Worm (Caenorhabditis elegans): ENCODE data around the gene gad-1.

Gene gad-1

ce11 chrV:6389634-6390033, 43.7 kb downstream of the gad-1 start, which contains the start of gene F57F4.2:
Gene F57F4.2 (minus strand): TSS chrV:6389734.
- TF ChIP-seq hlh-6 (tag; optimal IDR thresholded peaks at IDR 0.05) (no peak), ceh-48 (tag; optimal IDR thresholded peaks at IDR 0.05) (no peak), unc-86 (tag; optimal IDR thresholded peaks at IDR 0.05) (no peak), npax-4 (tag; optimal IDR thresholded peaks at IDR 0.05) (no peak), unc-55 (GFP tag; optimal IDR thresholded peaks at IDR 0.05) (no peak), nhr-11 (tag; optimal IDR thresholded peaks at IDR 0.05) (no peak)

ce11 chrV:6385677-6386276, 47.5 kb downstream of the gad-1 start:
- TF ChIP-seq sdc-2 (tag; optimal IDR thresholded peaks at IDR 0.05) (no peak), tbx-7 (tag; optimal IDR thresholded peaks at IDR 0.05) (no peak), zip-5 (tag; optimal IDR thresholded peaks at IDR 0.05) (no peak), madf-2 (tag; optimal IDR thresholded peaks at IDR 0.05) (no peak), syd-9 (tag; optimal IDR thresholded peaks at IDR 0.05) (no peak), dmd-4 (tag; optimal IDR thresholded peaks at IDR 0.05; ENCODE audit: borderline replicate concordance) (no peak), ref-2 (tag; optimal IDR thresholded peaks at IDR 0.05) (no peak), pqm-1 (tag; optimal IDR thresholded peaks at IDR 0.05) (no peak), ceh-45 (GFP tag; IDR thresholded peaks at IDR 0.05) (no peak), fax-1 (tag; optimal IDR thresholded peaks at IDR 0.05) (no peak), ama-1 (optimal IDR thresholded peaks at IDR 0.05) (no peak), pax-1 (tag; optimal IDR thresholded peaks at IDR 0.05) (no peak), Y22D7AL.16 (tag; optimal IDR thresholded peaks at IDR 0.05) (no peak), K09A11.1 (tag; optimal IDR thresholded peaks at IDR 0.05; ENCODE audit: insufficient read depth) (no peak), ttx-3 (tag; optimal IDR thresholded peaks at IDR 0.05) (no peak), elt-2 (tag; optimal IDR thresholded peaks at IDR 0.05) (no peak), T23F11.4 (GFP tag; optimal IDR thresholded peaks at IDR 0.05) (no peak), C38D4.7 (GFP tag; optimal IDR thresholded peaks at IDR 0.05) (no peak)
